Fruit fly (Drosophila melanogaster) S2 (cell line): ENCODE results near the gene hyd.
A peak's percentile ranks its signal among the peaks of the same experiment; 100 is the strongest.

Experiments
- CG8478 ChIP-seq: fragments of >200 bp; optimal IDR thresholded peaks from 2 replicates; lab custom pipeline; 2018
- CTCF ChIP-seq, 2 experiments: fragments of >200 bp; optimal IDR thresholded peaks; 2 replicates each; lab custom pipeline; 2018

The hyd gene

DNA sequence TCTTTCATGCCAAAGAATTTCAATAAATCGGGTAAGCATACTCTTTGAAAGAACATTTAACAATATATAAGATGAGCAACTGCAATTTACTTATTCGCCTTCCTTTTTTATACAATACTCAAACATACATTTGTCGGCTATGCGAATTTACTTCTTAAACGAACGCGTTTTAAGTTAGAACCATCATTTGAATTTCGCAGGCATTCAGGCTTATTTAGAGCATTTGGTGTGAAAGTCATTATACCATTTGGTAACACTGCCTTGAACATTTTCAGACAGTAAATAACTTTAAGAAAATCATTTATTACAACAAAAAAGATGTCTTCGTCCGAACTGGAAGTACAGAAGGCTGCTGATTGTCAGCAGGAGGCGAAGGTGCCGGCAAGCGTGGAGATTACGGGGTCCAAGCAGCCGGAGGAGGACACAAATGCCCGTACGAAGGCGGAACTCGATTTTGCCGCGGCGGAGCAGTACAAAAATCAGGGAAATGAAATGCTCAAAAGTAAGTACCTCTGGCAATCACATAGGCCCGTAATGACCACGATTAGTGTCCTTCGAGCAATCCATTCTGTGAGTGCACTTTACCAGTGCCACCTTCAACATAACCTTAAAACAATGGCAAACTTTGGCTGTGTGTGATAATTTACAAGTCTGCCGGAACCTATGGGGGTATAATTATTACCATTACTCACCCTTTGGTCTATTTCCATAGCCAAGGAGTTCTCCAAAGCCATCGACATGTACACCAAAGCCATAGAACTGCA lies 22.7 kb upstream of the hyd start:
- TF ChIP-seq CTCF (optimal IDR thresholded peaks at IDR 0.05; lab: Kevin White, UChicago) (no peak), CG8478 (lab: Kevin White, UChicago) (no peak)

DNA sequence ATGACTTTTGCATAAGTTTGCCTTT lies 22.3 kb upstream of the hyd start, which contains the start of gene PpD3:
Gene PpD3 (plus strand): TSS at position 1 of the 25 bp plus-strand sequence.
- no peak for TF ChIP-seq CTCF (optimal IDR thresholded peaks at IDR 0.05; lab: Kevin White, UChicago)

DNA sequence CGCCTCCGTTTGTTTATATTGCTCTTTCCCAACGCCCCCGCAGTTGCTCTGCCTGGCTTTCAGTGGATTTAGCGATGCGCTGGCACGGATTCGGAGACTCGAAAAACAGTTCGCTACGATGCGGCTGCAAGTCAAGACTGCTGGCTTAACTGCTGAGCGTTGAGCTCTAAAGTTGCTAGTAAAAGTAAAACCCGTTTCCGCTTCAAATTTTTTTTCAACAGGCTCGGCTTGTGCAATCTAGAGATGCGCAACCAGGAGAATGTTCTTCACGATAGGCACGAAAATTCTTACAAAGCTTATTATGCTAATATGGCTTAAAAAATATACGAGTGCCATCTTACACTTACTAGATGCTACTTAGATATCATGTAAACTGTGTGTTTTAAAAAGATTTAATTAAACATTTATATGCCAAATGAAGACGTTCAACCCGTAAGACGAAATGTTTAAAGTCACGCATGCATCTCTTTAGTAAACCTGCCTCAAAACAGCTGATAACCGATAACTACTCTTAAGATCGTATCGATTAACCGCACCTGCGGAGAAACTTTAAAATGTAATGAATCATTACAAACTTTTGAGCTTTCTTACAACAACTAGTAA lies 22.0 kb upstream of the hyd start, which contains the start of gene CG12948:
Gene CG12948 (minus strand): TSS at position 473 of the 603 bp plus-strand sequence.
- no peak for TF ChIP-seq CG8478 (lab: Kevin White, UChicago)
- no peak for TF ChIP-seq CTCF (optimal IDR thresholded peaks at IDR 0.05; lab: Kevin White, UChicago)

DNA sequence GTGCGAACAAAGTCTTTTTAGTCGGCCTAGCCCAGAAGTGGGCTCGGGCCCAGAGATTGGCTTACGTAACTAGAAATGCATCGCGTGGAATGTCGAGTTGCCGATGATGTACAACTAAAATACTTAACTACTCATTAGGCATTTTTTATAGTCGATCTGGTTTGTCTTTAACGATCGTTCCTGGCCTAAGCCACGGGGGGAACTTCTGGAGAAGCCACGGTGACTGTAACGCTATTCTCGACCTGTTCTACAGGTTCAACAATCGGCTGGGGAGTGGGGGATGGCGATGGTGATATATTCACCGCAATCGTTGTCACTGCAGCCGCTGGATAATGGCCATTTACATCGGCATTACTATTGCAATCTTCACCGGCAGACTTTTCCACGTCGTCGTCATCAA lies 20.9 kb upstream of the hyd start, which contains the start of gene CG34409:
Gene CG34409 (minus strand): TSS at position 101 of the 400 bp plus-strand sequence.
- TF ChIP-seq CG8478 (lab: Kevin White, UChicago) (no peak), CTCF (optimal IDR thresholded peaks at IDR 0.05; lab: Kevin White, UChicago) (no peak)

DNA sequence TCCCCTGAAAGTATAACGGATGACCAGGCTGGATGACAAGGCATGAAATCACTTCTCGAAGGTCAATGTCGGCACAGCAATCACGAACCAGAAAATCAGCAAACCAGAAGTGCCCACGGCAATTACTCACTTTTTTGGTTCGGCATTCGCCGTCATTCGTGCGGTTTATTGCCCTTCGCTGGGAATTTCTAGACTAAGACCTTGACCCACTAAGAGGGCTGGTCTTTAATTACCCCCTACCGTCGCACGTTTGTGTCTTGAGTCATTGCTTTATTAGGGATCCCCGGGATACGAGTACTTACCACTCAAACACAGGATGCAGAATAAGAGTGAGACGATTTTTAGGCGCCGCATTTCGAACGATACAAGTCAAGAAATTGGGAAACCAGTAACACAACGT lies 20.0 kb upstream of the hyd start:
- TF ChIP-seq CTCF (optimal IDR thresholded peaks at IDR 0.05; lab: Kevin White, UChicago): no peak
- TF ChIP-seq CG8478 (lab: Kevin White, UChicago): no peak

DNA sequence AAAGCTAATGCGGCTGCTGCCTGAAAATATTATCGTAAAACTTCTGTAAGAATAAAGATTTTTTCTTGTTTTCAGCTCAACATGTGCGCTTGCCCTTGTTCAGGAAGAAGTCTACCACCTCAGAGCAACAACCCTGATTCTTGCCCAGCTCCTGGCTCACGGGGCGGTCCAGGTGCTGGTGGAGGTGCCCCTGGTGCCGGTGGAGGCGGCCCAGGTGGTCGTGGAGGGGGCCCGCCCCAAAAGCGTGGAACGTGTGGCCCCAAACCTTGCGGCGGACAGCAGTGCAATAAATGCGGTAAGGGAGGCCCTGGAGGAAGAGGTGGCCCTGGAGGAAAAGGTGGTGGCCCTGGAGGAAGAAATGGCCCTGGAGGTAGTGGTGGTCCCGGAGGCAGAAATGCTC lies 18.6 kb upstream of the hyd start:
- TF ChIP-seq CTCF (optimal IDR thresholded peaks at IDR 0.05; lab: Kevin White, UChicago) (no peak), CG8478 (lab: Kevin White, UChicago) (no peak)

DNA sequence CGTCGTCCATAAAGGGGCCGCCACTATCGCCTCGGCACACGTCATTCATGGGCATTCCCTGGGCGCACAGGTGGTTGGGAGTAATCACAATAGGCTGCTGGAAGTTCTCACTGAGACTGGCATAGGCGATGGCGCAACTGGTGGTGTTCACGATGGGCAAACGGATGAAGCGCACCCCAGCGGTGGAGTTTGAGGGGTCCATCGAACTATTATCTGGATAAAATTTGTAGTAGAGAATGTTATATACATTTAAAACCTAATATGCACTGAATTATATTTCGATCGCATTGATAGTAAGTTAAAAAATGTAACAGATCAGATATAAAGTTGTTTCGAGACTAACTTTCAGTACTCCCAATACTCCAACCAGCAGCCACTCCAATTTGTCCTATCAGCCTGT lies 17.8 kb upstream of the hyd start, which contains the start of gene CG31415:
Gene CG31415 (plus strand): TSS at position 301 of the 400 bp plus-strand sequence.
- TF ChIP-seq CG8478 (lab: Kevin White, UChicago): no peak

DNA sequence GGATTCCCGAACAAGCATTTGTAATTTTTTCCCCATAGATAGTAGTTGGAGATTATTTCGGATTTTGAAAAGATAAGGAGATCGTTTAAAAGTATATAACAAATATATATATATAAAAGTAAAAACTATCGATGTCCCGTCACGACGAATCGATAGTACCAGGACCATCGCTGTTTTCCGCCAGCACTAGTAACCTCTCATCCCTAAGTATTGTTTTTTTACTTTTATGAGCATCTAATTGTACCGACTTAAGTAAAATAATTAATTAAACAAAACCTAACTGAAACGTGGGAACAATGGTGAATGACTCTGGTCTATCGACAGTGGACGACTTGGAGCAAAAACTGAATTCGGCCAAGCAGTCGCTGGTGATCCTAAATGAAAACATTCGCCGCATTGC lies 15.3 kb upstream of the hyd start, which contains the start of gene Pnn:
Gene Pnn (plus strand): TSS at position 187 of the 400 bp plus-strand sequence.
- TF ChIP-seq CTCF (optimal IDR thresholded peaks at IDR 0.05; lab: Kevin White, UChicago) (no peak), CG8478 (lab: Kevin White, UChicago) (no peak)

DNA sequence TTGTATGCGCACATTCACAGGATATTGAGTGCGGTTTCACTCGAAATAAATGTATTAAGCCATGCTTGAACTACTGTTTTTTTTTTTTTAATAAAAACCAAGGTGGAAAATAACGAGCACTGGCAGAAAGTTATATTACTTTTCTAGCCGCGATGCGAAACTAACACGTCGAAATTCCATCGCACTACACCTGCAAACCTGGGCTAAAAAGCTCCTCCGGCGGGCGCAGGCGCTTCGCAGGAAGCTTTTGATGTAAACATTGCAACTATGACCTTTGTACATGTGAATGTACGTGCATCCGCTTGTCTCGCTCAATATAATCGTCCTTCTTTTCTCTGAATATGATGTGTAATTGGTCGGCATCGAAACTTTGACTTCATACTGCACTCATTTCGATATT lies 14.4 kb upstream of the hyd start, which contains the start of gene side-VII:
Gene side-VII (minus strand): TSS at position 187 of the 400 bp plus-strand sequence.
- TF ChIP-seq CG8478 (lab: Kevin White, UChicago) (no peak), CTCF (optimal IDR thresholded peaks at IDR 0.05; lab: Kevin White, UChicago) (no peak)

DNA sequence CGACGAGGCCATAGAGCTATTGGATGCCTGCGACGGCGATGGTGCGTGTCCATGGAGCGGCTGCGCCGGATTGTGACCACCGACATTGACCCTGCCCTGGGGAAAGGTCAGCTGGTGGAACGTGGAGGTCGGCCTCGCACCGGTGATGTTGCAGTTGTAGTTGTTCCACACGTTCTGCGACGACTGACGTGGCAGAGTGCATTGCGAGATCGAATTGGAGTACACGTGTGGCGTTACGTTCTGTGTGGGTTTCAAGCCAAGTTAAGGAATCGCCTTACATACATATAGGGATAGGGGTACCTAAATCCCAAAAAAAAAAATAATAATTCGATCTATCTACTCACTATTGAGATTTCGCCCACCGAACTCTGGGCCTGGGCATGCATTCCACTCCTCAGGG lies 9.7 kb upstream of the hyd start:
- TF ChIP-seq CG8478 (lab: Kevin White, UChicago) (no peak), CTCF (optimal IDR thresholded peaks at IDR 0.05; lab: Kevin White, UChicago) (no peak)

DNA sequence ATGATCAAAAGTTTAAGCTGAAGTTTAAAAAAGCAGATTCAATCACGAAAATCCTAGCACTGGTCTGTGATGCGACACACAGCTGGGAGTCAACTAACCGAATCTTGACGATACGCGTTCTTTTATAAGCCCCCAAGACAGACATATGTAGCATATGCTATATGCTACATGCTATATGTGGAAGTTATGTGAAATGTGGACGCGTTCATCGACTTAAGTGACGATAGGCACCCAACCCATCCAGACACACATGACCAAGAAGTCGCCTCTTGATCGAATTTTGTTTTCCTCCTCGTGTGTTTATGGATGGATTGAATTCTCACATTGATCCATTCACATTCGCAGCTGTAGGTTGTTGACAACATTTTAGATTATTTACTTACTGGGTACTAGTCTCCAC lies 7.7 kb upstream of the hyd start, which contains the start of gene alphaTub85E:
Gene alphaTub85E (minus strand): TSS at position 101 of the 400 bp plus-strand sequence.
- TF ChIP-seq CG8478 (lab: Kevin White, UChicago): no peak
- TF ChIP-seq CTCF (optimal IDR thresholded peaks at IDR 0.05; lab: Kevin White, UChicago): no peak

DNA sequence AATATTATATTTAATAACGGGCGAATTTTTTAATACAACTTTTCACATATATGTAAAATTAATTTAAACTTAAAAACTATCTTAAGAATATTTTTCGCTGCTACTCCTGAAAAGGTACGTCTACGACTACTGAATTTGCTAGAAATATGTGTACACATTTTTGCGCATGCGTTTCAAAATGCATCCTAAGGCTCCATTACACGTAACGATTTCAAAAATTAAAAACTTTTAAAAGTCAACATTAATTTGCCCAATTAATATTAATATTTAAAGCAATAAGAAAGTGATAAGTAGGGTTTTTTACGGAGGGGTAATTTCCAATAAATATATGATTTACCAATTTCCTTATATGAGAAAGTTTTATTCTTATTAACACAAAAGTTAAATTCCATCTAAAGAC lies 5.4 kb upstream of the hyd start, which contains the start of gene FoxP:
Gene FoxP (minus strand): TSS at position 89 of the 400 bp plus-strand sequence.
- TF ChIP-seq CTCF (optimal IDR thresholded peaks at IDR 0.05; lab: Kevin White, UChicago): no peak
- TF ChIP-seq CG8478 (lab: Kevin White, UChicago): no peak

DNA sequence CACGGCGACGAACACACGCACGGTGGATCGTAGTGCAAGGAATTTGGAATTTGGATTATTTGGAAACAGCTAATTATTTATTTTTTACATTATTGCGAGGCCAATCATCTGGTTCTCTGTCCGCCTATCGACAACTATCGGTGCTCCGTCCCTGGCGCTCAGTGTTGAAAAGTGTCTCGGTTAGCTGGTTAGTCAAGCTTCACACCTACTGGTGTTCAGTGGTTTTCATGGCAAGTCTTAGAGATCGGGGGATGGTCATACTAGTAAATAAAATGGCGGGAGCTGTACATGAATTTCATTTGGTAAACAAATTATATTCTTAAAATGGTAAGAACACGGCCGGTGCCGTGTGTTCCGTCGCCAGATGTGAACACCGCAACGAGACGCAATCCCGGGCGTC lies 14.5 kb downstream of the hyd start, which contains the start of the genes trbd and dmt:
Gene trbd (minus strand): TSS at position 152 of the 400 bp plus-strand sequence.
Gene dmt (plus strand): TSS at position 257 of the 400 bp plus-strand sequence.
- TF ChIP-seq CG8478 (lab: Kevin White, UChicago) (no peak), CTCF (optimal IDR thresholded peaks at IDR 0.05; lab: Kevin White, UChicago) (peak; percentile 44 to 65)

DNA sequence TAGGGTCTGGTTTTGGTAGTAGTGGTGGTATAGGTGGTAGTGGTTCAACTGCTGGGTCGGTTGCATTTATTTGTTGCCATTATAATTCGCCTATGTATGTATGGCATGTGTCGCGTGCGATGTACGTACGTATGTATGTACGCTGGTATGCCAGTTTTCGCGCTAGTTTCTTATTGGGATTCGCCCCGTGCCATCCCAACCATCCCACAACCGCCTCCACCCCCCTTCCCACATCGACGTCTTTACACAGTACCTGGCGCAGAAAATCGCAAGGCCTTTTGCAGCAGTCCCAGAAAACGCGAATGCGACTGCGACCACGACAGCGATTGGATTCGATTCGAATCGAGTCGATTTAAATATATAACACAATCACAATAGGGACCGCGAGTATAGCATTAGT lies 15.2 kb downstream of the hyd start:
- TF ChIP-seq CG8478 (lab: Kevin White, UChicago) (no peak), CTCF (optimal IDR thresholded peaks at IDR 0.05; lab: Kevin White, UChicago) (no peak)

DNA sequence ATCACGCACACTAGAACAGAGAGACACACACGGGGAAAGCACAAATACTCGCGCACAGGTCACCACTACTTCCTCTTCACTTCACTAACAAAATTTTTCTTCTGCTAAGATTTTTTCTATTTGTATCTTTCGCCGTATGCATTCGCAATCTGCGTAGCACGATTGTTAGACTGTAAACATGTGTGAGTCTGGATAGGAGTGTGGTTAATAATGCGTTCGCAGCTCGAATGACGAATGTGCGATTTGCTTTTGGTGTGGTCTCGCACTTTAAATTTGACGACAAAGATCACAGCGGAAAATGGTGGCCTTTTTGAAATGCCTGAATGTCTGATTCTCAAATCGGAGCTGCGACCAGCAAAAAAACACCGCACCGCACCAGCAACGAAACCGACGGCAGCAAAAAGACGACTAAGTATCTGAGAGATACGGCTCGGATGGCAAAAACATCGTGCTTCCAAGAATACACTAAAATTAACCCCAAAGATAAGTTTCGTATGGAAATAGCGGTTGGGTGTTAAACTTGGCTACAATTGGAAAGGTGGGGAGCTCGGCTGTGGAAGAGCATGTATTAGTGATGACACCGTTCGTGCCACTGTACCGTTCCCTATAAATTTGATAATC lies 20.3 kb downstream of the hyd start, which contains the start of gene Unc-115a:
Gene Unc-115a (minus strand): TSS at position 410 of the 621 bp plus-strand sequence.
- TF ChIP-seq CTCF (optimal IDR thresholded peaks at IDR 0.05; lab: Kevin White, UChicago) (peak; percentile 69 to 72), CG8478 (lab: Kevin White, UChicago) (no peak)
